Fruit fly (Drosophila melanogaster) whole organism: Measurements from ENCODE around the gene CG9117.

Experiments
- Dll ChIP-seq: fragments of >200 bp; optimal IDR thresholded peaks from 2 replicates; lab custom pipeline; 2017
- EcR ChIP-seq, 2 experiments: fragments of >200 bp; optimal IDR thresholded peaks; 2 replicates each; lab custom pipeline; 2017; ENCODE audit warnings: missing biosample characterization in 2 of 2, missing genetic modification characterization in 2 of 2, missing genetic modification reagents in 2 of 2
- pan ChIP-seq: fragments of >200 bp; optimal IDR thresholded peaks from 2 replicates; lab custom pipeline; 2017
- psq ChIP-seq: fragments of >200 bp; optimal IDR thresholded peaks from 2 replicates; lab custom pipeline; 2017
- usp ChIP-seq: fragments of >200 bp; optimal IDR thresholded peaks from 2 replicates; lab custom pipeline; 2017; ENCODE audit warnings: missing biosample characterization, missing genetic modification characterization, mixed read lengths

DNA sequence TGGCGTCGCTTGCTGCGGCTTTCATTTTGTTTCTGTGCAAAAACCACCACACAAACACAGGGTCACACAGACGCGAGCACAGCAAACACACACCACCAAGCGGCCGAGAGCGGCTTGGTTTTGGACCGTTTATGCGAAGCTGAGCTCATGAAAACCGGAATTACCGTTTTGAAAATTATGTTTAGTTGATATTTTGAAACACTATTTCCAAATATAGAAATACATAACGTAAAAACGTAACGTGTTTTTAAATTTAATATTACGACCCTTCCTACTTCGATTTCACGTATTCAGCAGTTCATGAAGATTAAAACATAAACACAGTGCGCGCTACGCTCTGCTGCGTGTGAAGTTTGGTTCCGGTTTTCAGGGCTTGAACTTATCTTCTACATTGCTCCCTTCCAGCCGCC, 13.5 kb upstream of the CG9117 start:
- TF ChIP-seq Dll (lab: Kevin White, UChicago) (no peak), pan (lab: Kevin White, UChicago) (no peak), usp (GFP tag; lab: Kevin White, UChicago) (no peak), psq (no peak), EcR (GFP tag; optimal IDR thresholded peaks at IDR 0.05; lab: Kevin White, UChicago) (no peak)
